Worm (Caenorhabditis elegans) whole organism, L4 larva: Measurements from ENCODE around the gene clec-186.
A peak's percentile ranks its signal among the peaks of the same experiment; 100 is the strongest.

Experiments used
- F10B5.3 ChIP-seq: sonication (generic microtip); optimal IDR thresholded peaks from 2 replicates; lab custom pipeline; 2016; ENCODE audit warnings: mild to moderate bottlenecking, missing genetic modification characterization, missing compliant biosample characterization
- T20F7.1 ChIP-seq: fragments of 200-800 bp; sonication (Bioruptor generic); optimal IDR thresholded peaks from 2 replicates; lab custom pipeline; 2018; ENCODE audit warnings: mild to moderate bottlenecking, missing genetic modification characterization, missing compliant biosample characterization
- T26A8.4 ChIP-seq: fragments of 200-800 bp; sonication (Bioruptor generic); IDR thresholded peaks from 2 replicates; pipeline ENCODE4 v1.3.6; 2022; ENCODE audit warnings: missing genetic modification characterization, missing compliant biosample characterization
- Y48G9A.11 ChIP-seq: fragments of 200-800 bp; sonication (Bioruptor generic); IDR thresholded peaks from 2 replicates; pipeline ENCODE4 v1.3.6; 2022; ENCODE audit warnings: missing genetic modification reagents, missing genetic modification characterization, missing compliant biosample characterization
- ZK546.5 ChIP-seq, 2 experiments: sonication (generic microtip); optimal IDR thresholded peaks; 2 replicates each; lab custom pipeline; 2017; ENCODE audit warnings: missing biosample characterization in 2 of 2, missing genetic modification characterization in 2 of 2
- ama-1 ChIP-seq: fragments of 150-350 bp; optimal IDR thresholded peaks from 2 replicates; lab custom pipeline; 2014; ENCODE audit warnings: inconsistent platforms, mixed read lengths
- ceh-32 ChIP-seq: sonication (generic microtip); optimal IDR thresholded peaks from 2 replicates; lab custom pipeline; 2016; ENCODE audit warnings: mild to moderate bottlenecking, missing genetic modification characterization, missing compliant biosample characterization; ENCODE audit not compliant: poor library complexity
- ceh-44 ChIP-seq: fragments of 200-800 bp; sonication (Bioruptor generic); IDR thresholded peaks from 2 replicates; pipeline ENCODE4 v1.3.6; 2022; ENCODE audit warnings: missing genetic modification reagents, missing genetic modification characterization, missing compliant biosample characterization
- ceh-62 ChIP-seq: sonication (generic microtip); optimal IDR thresholded peaks from 2 replicates; lab custom pipeline; 2017; ENCODE audit warnings: missing biosample characterization, missing genetic modification characterization
- cey-2 ChIP-seq: sonication (generic microtip); optimal IDR thresholded peaks from 3 replicates; lab custom pipeline; 2017; ENCODE audit warnings: missing genetic modification characterization, mild to moderate bottlenecking, missing compliant biosample characterization, antibody characterized with exemption, borderline replicate concordance; ENCODE audit not compliant: insufficient read depth
- ctbp-1 ChIP-seq: fragments of 200-800 bp; sonication (Bioruptor generic); IDR thresholded peaks from 2 replicates; pipeline ENCODE4 v1.3.6; 2022; ENCODE audit warnings: missing genetic modification reagents, missing genetic modification characterization, missing compliant biosample characterization
- daf-12 ChIP-seq: fragments of 150-350 bp; optimal IDR thresholded peaks from 2 replicates; lab custom pipeline; 2014; ENCODE audit warnings: missing biosample characterization, missing genetic modification reagents, missing genetic modification characterization
- daf-16 ChIP-seq, 3 experiments: sonication (generic microtip); optimal IDR thresholded peaks; 2 replicates each; lab custom pipeline; 2016 to 2017; ENCODE audit warnings: missing genetic modification characterization in 3 of 3, missing genetic modification reagents in 3 of 3, mild to moderate bottlenecking in 2 of 3, missing compliant biosample characterization in 2 of 3, missing biosample characterization in 1 of 3, moderate library complexity in 1 of 3
- daf-8 ChIP-seq: fragments of 200-800 bp; sonication (Bioruptor generic); IDR thresholded peaks from 2 replicates; pipeline ENCODE4 v1.3.6; 2022; ENCODE audit warnings: missing genetic modification characterization, missing compliant biosample characterization
- dmd-6 ChIP-seq: fragments of 200-800 bp; sonication (Bioruptor generic); IDR thresholded peaks from 2 replicates; pipeline ENCODE4 v1.3.6; 2022; ENCODE audit warnings: missing genetic modification reagents, missing genetic modification characterization, missing compliant biosample characterization
- dmd-9 ChIP-seq: fragments of 200-800 bp; sonication (Bioruptor generic); IDR thresholded peaks from 2 replicates; pipeline ENCODE4 v1.3.6; 2022; ENCODE audit warnings: missing genetic modification reagents, missing genetic modification characterization, missing compliant biosample characterization
- duxl-1 ChIP-seq: sonication (generic microtip); optimal IDR thresholded peaks from 2 replicates; lab custom pipeline; 2016; ENCODE audit warnings: mild to moderate bottlenecking, missing genetic modification characterization, moderate library complexity, missing compliant biosample characterization; ENCODE audit not compliant: poor library complexity
- egl-27 ChIP-seq: sonication (generic microtip); optimal IDR thresholded peaks from 3 replicates; lab custom pipeline; 2017; ENCODE audit warnings: missing biosample characterization, missing genetic modification reagents, missing genetic modification characterization
- egl-43 ChIP-seq: fragments of 200-800 bp; sonication (Bioruptor generic); IDR thresholded peaks from 2 replicates; pipeline ENCODE4 v1.3.6; 2022; ENCODE audit warnings: missing genetic modification reagents, missing genetic modification characterization, missing compliant biosample characterization
- fkh-10 ChIP-seq: fragments of 150-350 bp; optimal IDR thresholded peaks from 2 replicates; lab custom pipeline; 2014; ENCODE audit warnings: missing biosample characterization, missing genetic modification reagents, missing genetic modification characterization
- gei-8 ChIP-seq: fragments of 200-800 bp; sonication (Bioruptor generic); optimal IDR thresholded peaks from 2 replicates; lab custom pipeline; 2018; ENCODE audit warnings: mild to moderate bottlenecking, missing genetic modification characterization, missing compliant biosample characterization
- hif-1 ChIP-seq, 2 experiments: sonication (generic microtip); optimal IDR thresholded peaks; 2 replicates each; lab custom pipeline; 2016 to 2017; ENCODE audit warnings: missing compliant biosample characterization in 2 of 2, missing genetic modification characterization in 2 of 2, missing genetic modification reagents in 2 of 2, missing genotype in 2 of 2, mild to moderate bottlenecking in 1 of 2
- jun-1 ChIP-seq: fragments of 150-350 bp; optimal IDR thresholded peaks from 2 replicates; lab custom pipeline; 2014; ENCODE audit warnings: missing biosample characterization, missing genetic modification reagents, missing genetic modification characterization
- lim-7 ChIP-seq: fragments of 200-800 bp; sonication (Bioruptor generic); IDR thresholded peaks from 2 replicates; pipeline ENCODE4 v1.3.6; 2022; ENCODE audit warnings: missing genetic modification characterization, missing compliant biosample characterization
- lin-1 ChIP-seq: fragments of 200-800 bp; sonication (Bioruptor generic); IDR thresholded peaks from 2 replicates; pipeline ENCODE4 v1.3.6; 2022; ENCODE audit warnings: missing genetic modification reagents, missing genetic modification characterization, missing compliant biosample characterization
- lin-13 ChIP-seq: fragments of 150-350 bp; optimal IDR thresholded peaks from 2 replicates; lab custom pipeline; 2014; ENCODE audit warnings: missing biosample characterization, missing genetic modification reagents, missing genetic modification characterization
- lin-15B ChIP-seq: fragments of 150-350 bp; sonication (generic microtip); optimal IDR thresholded peaks from 3 replicates; lab custom pipeline; 2014; ENCODE audit warnings: missing biosample characterization, missing genetic modification characterization
- lir-3 ChIP-seq: sonication (generic microtip); optimal IDR thresholded peaks from 2 replicates; lab custom pipeline; 2016; ENCODE audit warnings: mild to moderate bottlenecking, missing genetic modification characterization, missing compliant biosample characterization
- lsy-2 ChIP-seq, 2 experiments: fragments of 150-350 bp in 1 of 2; sonication (generic microtip) in 1 of 2; optimal IDR thresholded peaks; 2 replicates each; lab custom pipeline; 2014 to 2017; ENCODE audit warnings: missing biosample characterization in 2 of 2, missing genetic modification characterization in 2 of 2
- madf-5 ChIP-seq, 2 experiments: fragments of 200-800 bp; sonication (Bioruptor generic); IDR thresholded peaks; 2 replicates each; pipeline ENCODE4 v1.3.6; 2022; ENCODE audit warnings: missing compliant biosample characterization in 2 of 2, missing genetic modification characterization in 2 of 2
- mdl-1 ChIP-seq, 2 experiments: fragments of 150-350 bp in 1 of 2; sonication (generic microtip) in 1 of 2; optimal IDR thresholded peaks; 2 replicates each; lab custom pipeline; 2014 to 2017; ENCODE audit warnings: missing biosample characterization in 2 of 2, missing genetic modification characterization in 2 of 2
- mdt-29 ChIP-seq: fragments of 200-800 bp; sonication (Bioruptor generic); IDR thresholded peaks from 2 replicates; pipeline ENCODE4 v1.3.6; 2022; ENCODE audit warnings: missing genetic modification reagents, missing genetic modification characterization, missing compliant biosample characterization
- mep-1 ChIP-seq: fragments of 150-350 bp; sonication (generic microtip); optimal IDR thresholded peaks from 3 replicates; lab custom pipeline; 2014; ENCODE audit warnings: missing biosample characterization, missing genetic modification characterization
- nhr-10 ChIP-seq: fragments of 150-350 bp; optimal IDR thresholded peaks from 2 replicates; lab custom pipeline; 2014; ENCODE audit warnings: missing biosample characterization, missing genetic modification characterization
- nhr-237 ChIP-seq: sonication (generic microtip); optimal IDR thresholded peaks from 2 replicates; lab custom pipeline; 2017; ENCODE audit warnings: missing biosample characterization, missing genetic modification characterization
- nhr-28 ChIP-seq: fragments of 150-350 bp; optimal IDR thresholded peaks from 2 replicates; lab custom pipeline; 2014; ENCODE audit warnings: missing biosample characterization, missing genetic modification characterization
- nhr-48 ChIP-seq: sonication (generic microtip); optimal IDR thresholded peaks from 2 replicates; lab custom pipeline; 2016; ENCODE audit warnings: mild to moderate bottlenecking, missing genetic modification characterization, missing compliant biosample characterization
- nhr-6 ChIP-seq: fragments of 150-350 bp; optimal IDR thresholded peaks from 2 replicates; lab custom pipeline; 2014; ENCODE audit warnings: missing biosample characterization, missing genetic modification characterization
- nhr-76 ChIP-seq: fragments of 150-350 bp; optimal IDR thresholded peaks from 2 replicates; lab custom pipeline; 2014; ENCODE audit warnings: missing biosample characterization, missing genetic modification characterization
- nhr-77 ChIP-seq: fragments of 150-350 bp; optimal IDR thresholded peaks from 2 replicates; lab custom pipeline; 2014; ENCODE audit warnings: missing biosample characterization, missing genetic modification characterization
- php-3 ChIP-seq: fragments of 200-800 bp; sonication (Bioruptor generic); IDR thresholded peaks from 2 replicates; pipeline ENCODE4 v1.3.6; 2022; ENCODE audit warnings: missing genetic modification reagents, missing genetic modification characterization, missing compliant biosample characterization
- sdz-12 ChIP-seq: fragments of 200-800 bp; sonication (Bioruptor generic); optimal IDR thresholded peaks from 2 replicates; lab custom pipeline; 2018; ENCODE audit warnings: mild to moderate bottlenecking, missing genetic modification characterization, missing compliant biosample characterization
- skn-1 ChIP-seq: fragments of 150-350 bp; optimal IDR thresholded peaks from 2 replicates; lab custom pipeline; 2014; ENCODE audit warnings: missing biosample characterization, missing genetic modification characterization
- spr-3 ChIP-seq: fragments of 200-800 bp; sonication (Bioruptor generic); optimal IDR thresholded peaks from 2 replicates; lab custom pipeline; 2018; ENCODE audit warnings: mild to moderate bottlenecking, missing genetic modification characterization, missing compliant biosample characterization
- tag-97 ChIP-seq: fragments of 200-800 bp; sonication (Bioruptor generic); IDR thresholded peaks from 2 replicates; pipeline ENCODE4 v1.3.6; 2022; ENCODE audit warnings: missing genetic modification characterization, missing compliant biosample characterization
- unc-39 ChIP-seq: sonication (generic microtip); optimal IDR thresholded peaks from 2 replicates; lab custom pipeline; 2017; ENCODE audit warnings: missing biosample characterization, missing genetic modification characterization
- unc-62 ChIP-seq, 3 experiments: fragments of 150-350 bp in 1 of 3; sonication (generic microtip); optimal IDR thresholded peaks in 2 of 3; peaks in 1 of 3; 1 replicate in 1 of 3; 2 replicates in 2 of 3; lab custom pipeline; 2014 to 2017; ENCODE audit warnings: missing biosample characterization in 3 of 3, missing genetic modification characterization in 3 of 3, missing genetic modification reagents in 3 of 3, missing genotype in 1 of 3
- vab-7 ChIP-seq: fragments of 200-800 bp; sonication (Bioruptor generic); IDR thresholded peaks from 2 replicates; pipeline ENCODE4 v1.3.6; 2022; ENCODE audit warnings: missing genetic modification reagents, missing genetic modification characterization, missing compliant biosample characterization
- zag-1 ChIP-seq: fragments of 150-350 bp; optimal IDR thresholded peaks from 2 replicates; lab custom pipeline; 2014; ENCODE audit warnings: missing biosample characterization, missing genetic modification characterization
- zip-11 ChIP-seq: fragments of 200-800 bp; sonication (Bioruptor generic); IDR thresholded peaks from 2 replicates; pipeline ENCODE4 v1.3.6; 2022; ENCODE audit warnings: missing genetic modification characterization, missing compliant biosample characterization
- zip-2 ChIP-seq: fragments of 150-350 bp; optimal IDR thresholded peaks from 2 replicates; lab custom pipeline; 2014; ENCODE audit warnings: missing biosample characterization, missing genetic modification characterization
- ztf-7 ChIP-seq: fragments of 150-350 bp; optimal IDR thresholded peaks from 2 replicates; lab custom pipeline; 2014; ENCODE audit warnings: missing biosample characterization, missing genetic modification characterization

The clec-186 gene

ce11 chrIV:12890445-12890844 lies 24.5 kb downstream of the clec-186 start, which contains the start of gene K08D8.6 (continued):
- TF ChIP-seq unc-39 (tag; lab: Kevin White, UChicago) (no peak), dmd-9 (GFP tag; lab: Robert Waterston, UW) (no peak), spr-3 (GFP tag; lab: Kevin White, UChicago) (no peak), daf-16 (GFP tag; optimal IDR thresholded peaks at IDR 0.05; lab: Kevin White, UChicago) (no peak), daf-16 (tag; optimal IDR thresholded peaks at IDR 0.05; lab: Kevin White, UChicago) (peak; percentile 75), T20F7.1 (GFP tag; lab: Kevin White, UChicago) (no peak), nhr-48 (peak; percentile 73), zip-2 (tag; lab: Kevin White, UChicago) (no peak), sdz-12 (GFP tag; lab: Kevin White, UChicago) (no peak), F10B5.3 (tag; lab: Kevin White, UChicago) (no peak), daf-8 (GFP tag; lab: Robert Waterston, UW) (no peak), zip-11 (GFP tag; lab: Robert Waterston, UW) (no peak), nhr-237 (tag; lab: Kevin White, UChicago) (no peak), Y48G9A.11 (GFP tag; lab: Robert Waterston, UW) (no peak), ztf-7 (tag; lab: Kevin White, UChicago) (no peak), lsy-2 (tag; optimal IDR thresholded peaks at IDR 0.05; lab: Kevin White, UChicago) (no peak), ZK546.5 (tag; optimal IDR thresholded peaks at IDR 0.05; lab: Kevin White, UChicago) (no peak), egl-27 (no peak), ctbp-1 (GFP tag; lab: Robert Waterston, UW) (no peak), ceh-62 (tag; lab: Kevin White, UChicago) (no peak), nhr-6 (no peak), dmd-6 (GFP tag; lab: Robert Waterston, UW) (peak; percentile 94), zag-1 (tag; lab: Kevin White, UChicago) (no peak), lin-13 (GFP tag; lab: Kevin White, UChicago) (no peak), lin-15B (no peak), mdt-29 (GFP tag; lab: Robert Waterston, UW) (no peak), unc-62 (GFP tag; optimal IDR thresholded peaks at IDR 0.05 in 1 of 2; lab: Kevin White, UChicago) (no peak), unc-62 (tag; optimal IDR thresholded peaks at IDR 0.05; lab: Kevin White, UChicago) (no peak), madf-5 (GFP tag; IDR thresholded peaks at IDR 0.05; lab: Robert Waterston, UW) (no peak), egl-43 (no peak), T26A8.4 (GFP tag; lab: Robert Waterston, UW) (no peak), lir-3 (tag; lab: Kevin White, UChicago) (no peak), nhr-76 (tag; lab: Kevin White, UChicago) (no peak), ama-1 (lab: Kevin White, UChicago) (no peak), ceh-32 (tag; lab: Kevin White, UChicago) (no peak), fkh-10 (GFP tag; lab: Kevin White, UChicago) (no peak), lin-1 (GFP tag; lab: Robert Waterston, UW) (peak; percentile 70), nhr-10 (tag; lab: Kevin White, UChicago) (no peak), php-3 (GFP tag; lab: Robert Waterston, UW) (peak; percentile 88), daf-12 (tag; lab: Kevin White, UChicago) (no peak), mep-1 (tag; lab: Kevin White, UChicago) (no peak), gei-8 (GFP tag; lab: Kevin White, UChicago) (no peak), tag-97 (no peak), skn-1 (tag; lab: Kevin White, UChicago) (no peak), nhr-28 (tag; lab: Kevin White, UChicago) (peak; percentile 67), lim-7 (GFP tag; lab: Robert Waterston, UW) (no peak), duxl-1 (tag; lab: Kevin White, UChicago) (no peak), mdl-1 (tag; optimal IDR thresholded peaks at IDR 0.05; lab: Kevin White, UChicago) (no peak), cey-2 (no peak), jun-1 (tag; lab: Kevin White, UChicago) (no peak), nhr-77 (tag; lab: Kevin White, UChicago) (peak; percentile 52), ceh-44 (GFP tag; lab: Robert Waterston, UW) (no peak), hif-1 (tag; optimal IDR thresholded peaks at IDR 0.05; lab: Kevin White, UChicago) (no peak), vab-7 (no peak)
